Worm (Caenorhabditis elegans): ENCODE data around the gene str-2.

DNA sequence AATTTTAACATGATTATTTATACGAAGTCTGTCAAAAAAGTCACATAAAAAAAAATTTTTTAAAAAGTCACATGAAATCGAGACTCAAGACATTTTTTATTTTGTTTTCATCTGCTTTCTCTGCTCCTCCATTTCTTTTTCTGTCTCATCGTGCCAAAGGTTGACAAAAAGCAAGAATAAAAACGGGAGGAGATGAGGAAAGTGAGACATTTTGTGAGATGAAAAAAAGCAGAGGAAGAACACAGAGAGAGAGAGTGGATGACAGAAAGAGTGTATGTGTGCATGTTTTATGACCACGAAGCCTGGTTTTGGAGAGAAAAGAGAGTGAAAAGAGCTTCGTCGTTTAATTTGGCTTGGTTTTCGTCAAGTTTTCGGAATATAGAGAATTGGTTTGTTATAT is 29.8 kb upstream of the str-2 start:
- TF ChIP-seq unc-39 (tag; optimal IDR thresholded peaks at IDR 0.05) (no peak), nhr-12 (tag; optimal IDR thresholded peaks at IDR 0.05) (no peak), elt-3 (tag; optimal IDR thresholded peaks at IDR 0.05) (no peak), nhr-28 (tag; optimal IDR thresholded peaks at IDR 0.05) (no peak), tbx-8 (GFP tag; optimal IDR thresholded peaks at IDR 0.05) (no peak), mls-2 (tag; optimal IDR thresholded peaks at IDR 0.05) (no peak), unc-62 (GFP tag; optimal IDR thresholded peaks at IDR 0.05) (no peak), drap-1 (GFP tag; optimal IDR thresholded peaks at IDR 0.05) (no peak)
